Worm (Caenorhabditis elegans): Measurements from ENCODE around the gene kin-19.

The kin-19 gene

ce11 chrIII:4113594-4113993 is 27.2 kb upstream of the kin-19 start:
- TF ChIP-seq ceh-18 (tag; optimal IDR thresholded peaks at IDR 0.05) (peak; percentile 67), unc-55 (GFP tag; optimal IDR thresholded peaks at IDR 0.05) (peak; percentile 86), ttx-3 (tag; optimal IDR thresholded peaks at IDR 0.05) (no peak)

ce11 chrIII:4107929-4108520 is 21.6 kb upstream of the kin-19 start:
- TF ChIP-seq ceh-19 (GFP tag; optimal IDR thresholded peaks at IDR 0.05) (no peak), mec-3 (tag; optimal IDR thresholded peaks at IDR 0.05; ENCODE audit: borderline replicate concordance) (no peak), sdc-2 (tag; optimal IDR thresholded peaks at IDR 0.05) (no peak), nfya-1 (tag; optimal IDR thresholded peaks at IDR 0.05) (peak; percentile 57)

ce11 chrIII:4107227-4107626 is 20.8 kb upstream of the kin-19 start:
- TF ChIP-seq unc-3 (GFP tag; conservative IDR thresholded peaks at IDR 0.05) (no peak), unc-3 (tag; optimal IDR thresholded peaks at IDR 0.05) (no peak), unc-42 (tag; optimal IDR thresholded peaks at IDR 0.05) (peak; percentile 27)

- no peak for TF ChIP-seq unc-42 (tag; optimal IDR thresholded peaks at IDR 0.05)
- TF ChIP-seq tbx-2 (tag; optimal IDR thresholded peaks at IDR 0.05) = no peak
- no peak for TF ChIP-seq ceh-2 (tag; optimal IDR thresholded peaks at IDR 0.05)
- TF ChIP-seq sox-4 (tag; optimal IDR thresholded peaks at IDR 0.05) = no peak
- TF ChIP-seq pat-9 (tag; optimal IDR thresholded peaks at IDR 0.05) = no peak
- no peak for TF ChIP-seq nfya-1 (tag; optimal IDR thresholded peaks at IDR 0.05)
- no peak for TF ChIP-seq gmeb-2 (tag; optimal IDR thresholded peaks at IDR 0.05)
- no peak for TF ChIP-seq dmd-4 (tag; optimal IDR thresholded peaks at IDR 0.05; ENCODE audit: borderline replicate concordance)
- no peak for TF ChIP-seq ceh-30 (tag; optimal IDR thresholded peaks at IDR 0.05)
- TF ChIP-seq T23F11.4 (GFP tag; optimal IDR thresholded peaks at IDR 0.05) = no peak
Measured at ce11 chrIII:4106611-4107010, 20.2 kb upstream of the kin-19 start.

DNA sequence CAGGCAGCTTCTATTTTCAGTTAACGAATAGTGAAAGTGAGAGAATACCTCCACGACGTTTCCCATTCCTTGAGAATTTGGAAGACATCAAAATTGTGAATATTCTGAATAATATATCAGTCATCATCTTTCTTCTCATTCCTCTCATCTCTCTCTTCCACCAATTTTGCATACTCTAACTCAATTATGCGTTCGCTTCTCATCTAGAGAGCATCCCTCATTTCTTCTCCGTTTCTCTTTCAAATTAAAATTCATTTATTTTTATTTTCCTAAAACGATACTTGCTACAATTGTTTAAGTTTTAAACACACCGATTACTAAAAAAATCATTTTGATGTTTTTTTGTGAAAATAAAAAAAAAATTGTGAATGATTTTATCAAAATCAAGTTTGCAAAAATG is 16.7 kb upstream of the kin-19 start:
- peak; percentile 77 for TF ChIP-seq unc-42 (tag; optimal IDR thresholded peaks at IDR 0.05)
- TF ChIP-seq ceh-19 (GFP tag; optimal IDR thresholded peaks at IDR 0.05) = no peak

DNA sequence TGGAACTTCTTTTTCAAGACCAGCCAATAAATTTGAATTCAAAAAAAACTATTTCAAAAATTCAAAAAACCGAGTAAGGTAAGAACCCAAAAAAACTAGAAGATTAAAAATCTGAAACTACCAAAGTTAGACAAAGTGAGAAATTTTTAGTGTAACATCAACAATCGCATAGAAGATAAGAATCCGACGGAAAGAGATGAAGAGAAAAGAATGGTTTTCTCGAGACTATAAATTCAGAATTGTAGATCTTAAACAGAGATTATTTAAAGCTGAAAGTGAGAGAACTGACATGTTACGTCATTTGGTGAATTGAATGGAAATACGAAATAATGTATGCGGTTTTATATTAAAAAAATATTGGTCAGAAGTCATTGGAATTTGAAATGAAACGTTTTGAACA is 15.6 kb upstream of the kin-19 start:
- TF ChIP-seq ceh-34 (tag; optimal IDR thresholded peaks at IDR 0.05) (no peak), hlh-6 (tag; optimal IDR thresholded peaks at IDR 0.05) (no peak), nhr-232 (tag; optimal IDR thresholded peaks at IDR 0.05) (no peak), sox-4 (tag; optimal IDR thresholded peaks at IDR 0.05) (no peak)

DNA sequence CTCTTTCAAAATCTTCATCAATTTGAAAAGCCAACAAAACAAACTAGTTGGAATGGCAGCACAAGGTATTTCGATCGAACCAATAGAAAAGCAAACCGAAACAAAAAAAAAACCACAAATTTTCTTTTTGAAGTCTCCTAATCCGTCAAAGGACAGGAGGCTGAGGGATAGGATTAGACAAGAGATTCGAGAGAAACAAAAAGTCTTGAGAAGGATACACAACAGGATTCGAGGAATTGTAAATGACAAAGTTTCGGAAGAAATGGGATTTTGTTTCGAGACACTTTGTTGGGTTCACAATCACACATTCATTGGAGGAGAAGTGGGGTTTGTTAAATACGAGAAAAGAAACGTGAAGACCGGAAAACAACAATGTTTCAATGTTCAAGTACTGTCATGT is 14.6 kb upstream of the kin-19 start:
- no peak for TF ChIP-seq rnt-1 (tag; optimal IDR thresholded peaks at IDR 0.05)
- TF ChIP-seq unc-86 (tag; optimal IDR thresholded peaks at IDR 0.05) = no peak
- TF ChIP-seq ttx-3 (tag; optimal IDR thresholded peaks at IDR 0.05) = no peak
- TF ChIP-seq gmeb-2 (tag; optimal IDR thresholded peaks at IDR 0.05) = no peak
- TF ChIP-seq ceh-9 (tag; optimal IDR thresholded peaks at IDR 0.05) = no peak
- TF ChIP-seq ceh-24 (tag; optimal IDR thresholded peaks at IDR 0.05) = no peak
- no peak for TF ChIP-seq sox-2 (GFP tag; IDR thresholded peaks at IDR 0.05)
- TF ChIP-seq che-1 (tag; optimal IDR thresholded peaks at IDR 0.05) = no peak
- no peak for TF ChIP-seq ceh-2 (tag; optimal IDR thresholded peaks at IDR 0.05)
- no peak for TF ChIP-seq sox-4 (tag; optimal IDR thresholded peaks at IDR 0.05)
- no peak for TF ChIP-seq fkh-6 (tag; optimal IDR thresholded peaks at IDR 0.05)
- no peak for TF ChIP-seq ceh-45 (GFP tag; IDR thresholded peaks at IDR 0.05)
- TF ChIP-seq ceh-22 (tag; optimal IDR thresholded peaks at IDR 0.05) = no peak
- no peak for TF ChIP-seq ceh-31 (tag; optimal IDR thresholded peaks at IDR 0.05)
- TF ChIP-seq pha-4 (tag; optimal IDR thresholded peaks at IDR 0.05) = no peak
- TF ChIP-seq unc-55 (GFP tag; optimal IDR thresholded peaks at IDR 0.05) = no peak
- no peak for TF ChIP-seq F13H6.1 (tag; optimal IDR thresholded peaks at IDR 0.05)

All from whole organism, late embryonic.